Worm (Caenorhabditis elegans): ENCODE results near the gene R102.4.

Gene R102.4

ce11 chrIV:10734527-10735436 lies 39.7 kb upstream of the R102.4 start, which contains the start of the genes orc-5 and cyb-1 (continued):
- no peak for TF ChIP-seq ztf-26 (tag; optimal IDR thresholded peaks at IDR 0.05)
- no peak for TF ChIP-seq cebp-2 (GFP tag; IDR thresholded peaks at IDR 0.05)
- no peak for TF ChIP-seq lag-1 (GFP tag; IDR thresholded peaks at IDR 0.05)
- TF ChIP-seq efl-1 (GFP tag; optimal IDR thresholded peaks at IDR 0.05), result peak; percentile 94
- no peak for TF ChIP-seq F10E7.11 (tag; optimal IDR thresholded peaks at IDR 0.05)
- TF ChIP-seq Y53G8AR.9 (GFP tag; conservative IDR thresholded peaks at IDR 0.05), result 0 out of 2 replicates have a peak, but pooled peaks have one; percentile 28
- TF ChIP-seq F49E8.2 (tag; optimal IDR thresholded peaks at IDR 0.05; ENCODE audit: insufficient read depth), result peak; percentile 39
- peak; percentile 54 for TF ChIP-seq xnd-1 (tag; optimal IDR thresholded peaks at IDR 0.05)
- TF ChIP-seq Y56A3A.18 (GFP tag; IDR thresholded peaks at IDR 0.05), result no peak
- no peak for TF ChIP-seq ama-1 (optimal IDR thresholded peaks at IDR 0.05)
- no peak for TF ChIP-seq ama-1 (GFP tag; optimal IDR thresholded peaks at IDR 0.05)
- TF ChIP-seq nhr-80 (tag; optimal IDR thresholded peaks at IDR 0.05), result no peak
- TF ChIP-seq F37B4.10 (GFP tag; IDR thresholded peaks at IDR 0.05), result no peak
- TF ChIP-seq mxl-1 (tag; optimal IDR thresholded peaks at IDR 0.05), result no peak
- no peak for TF ChIP-seq F57A8.1 (GFP tag; optimal IDR thresholded peaks at IDR 0.05)
- peak; percentile 67 for TF ChIP-seq attf-5 (GFP tag; optimal IDR thresholded peaks at IDR 0.05)
- TF ChIP-seq dox-1 (GFP tag; IDR thresholded peaks at IDR 0.05), result peak; percentile 18; the same call in 1 of the 2 replicates
- TF ChIP-seq lin-35 (GFP tag; optimal IDR thresholded peaks at IDR 0.05), result peak in 2 of 3 experiments; percentile 22 to 88
- peak; percentile 37 for TF ChIP-seq lsl-1 (GFP tag; optimal IDR thresholded peaks at IDR 0.05)
- TF ChIP-seq F55B11.4 (tag; optimal IDR thresholded peaks at IDR 0.05; ENCODE audit: borderline replicate concordance, insufficient read depth), result no peak
- no peak for TF ChIP-seq zfh-2 (GFP tag; conservative IDR thresholded peaks at IDR 0.05)
- no peak for TF ChIP-seq C06A6.2 (GFP tag; conservative IDR thresholded peaks at IDR 0.05)
- TF ChIP-seq attf-3 (GFP tag; conservative IDR thresholded peaks at IDR 0.05), result peak; percentile 99
- no peak for TF ChIP-seq B0019.2 (GFP tag; conservative IDR thresholded peaks at IDR 0.05)
- no peak for TF ChIP-seq ceh-79 (tag; optimal IDR thresholded peaks at IDR 0.05)
- TF ChIP-seq rec-8 (tag; optimal IDR thresholded peaks at IDR 0.05), result no peak
- TF ChIP-seq mcd-1 (GFP tag; IDR thresholded peaks at IDR 0.05), result peak; percentile 83
- no peak for TF ChIP-seq nfya-1 (tag; optimal IDR thresholded peaks at IDR 0.05; ENCODE audit: borderline replicate concordance, insufficient read depth)
- no peak for TF ChIP-seq nhr-90 (tag; optimal IDR thresholded peaks at IDR 0.05)
- no peak for TF ChIP-seq B0336.3 (GFP tag; IDR thresholded peaks at IDR 0.05)
- TF ChIP-seq bed-2 (GFP tag; IDR thresholded peaks at IDR 0.05), result no peak
- TF ChIP-seq egl-44 (GFP tag; IDR thresholded peaks at IDR 0.05), result no peak

ce11 chrIV:10727734-10728133 lies 32.6 kb upstream of the R102.4 start, which contains the start of gene ZC168.2:
Gene ZC168.2, plus strand, starts transcription at chrIV:10728034.
- TF ChIP-seq nfya-1 (tag; optimal IDR thresholded peaks at IDR 0.05; ENCODE audit: borderline replicate concordance, insufficient read depth) (no peak), B0019.2 (GFP tag; conservative IDR thresholded peaks at IDR 0.05) (no peak), atf-7 (tag; optimal IDR thresholded peaks at IDR 0.05) (no peak), hlh-26 (GFP tag; conservative IDR thresholded peaks at IDR 0.05) (no peak), nfyb-1 (GFP tag; IDR thresholded peaks at IDR 0.05) (no peak), K11D2.4 (GFP tag; IDR thresholded peaks at IDR 0.05) (no peak), B0261.1 (tag; optimal IDR thresholded peaks at IDR 0.05) (no peak), ztf-18 (tag; optimal IDR thresholded peaks at IDR 0.05) (no peak), hrde-1 (tag; optimal IDR thresholded peaks at IDR 0.05; ENCODE audit: borderline replicate concordance) (no peak), ztf-22 (GFP tag; optimal IDR thresholded peaks at IDR 0.05) (no peak), ceh-40 (GFP tag; IDR thresholded peaks at IDR 0.05) (no peak), lin-35 (GFP tag; optimal IDR thresholded peaks at IDR 0.05) (no peak), sdz-38 (tag; optimal IDR thresholded peaks at IDR 0.05) (no peak), ztf-3 (GFP tag; optimal IDR thresholded peaks at IDR 0.05) (no peak), gei-17 (GFP tag; optimal IDR thresholded peaks at IDR 0.05) (no peak), cebp-1 (GFP tag; IDR thresholded peaks at IDR 0.05) (no peak), cebp-1 (tag; optimal IDR thresholded peaks at IDR 0.05) (no peak), hlh-12 (tag; optimal IDR thresholded peaks at IDR 0.05) (no peak)

All from whole organism, young adult.